Worm (Caenorhabditis elegans) whole organism, early embryonic: ENCODE results near the gene gur-4.

Source experiments
- B0310.2 ChIP-seq: sonication (generic microtip); optimal IDR thresholded peaks from 2 replicates; lab custom pipeline; 2016; ENCODE audit warnings: mild to moderate bottlenecking, missing genetic modification characterization, missing compliant biosample characterization
- F13C5.2 ChIP-seq: sonication (generic microtip); optimal IDR thresholded peaks from 2 replicates; lab custom pipeline; 2017; ENCODE audit warnings: mild to moderate bottlenecking, missing genetic modification characterization, inconsistent platforms, missing compliant biosample characterization
- ama-1 ChIP-seq: fragments of 150-350 bp; optimal IDR thresholded peaks from 2 replicates; lab custom pipeline; 2014
- ceh-36 ChIP-seq: sonication (generic microtip); optimal IDR thresholded peaks from 2 replicates; lab custom pipeline; 2016; ENCODE audit warnings: missing genetic modification characterization, inconsistent platforms, missing compliant biosample characterization
- ets-7 ChIP-seq: sonication (generic microtip); optimal IDR thresholded peaks from 2 replicates; lab custom pipeline; 2016; ENCODE audit warnings: missing genotype, missing genetic modification characterization, missing compliant biosample characterization
- hmg-4 ChIP-seq: fragments of 200-800 bp; sonication (Bioruptor generic); optimal IDR thresholded peaks from 2 replicates; lab custom pipeline; 2018; ENCODE audit warnings: mild to moderate bottlenecking, missing genetic modification characterization, missing compliant biosample characterization

DNA sequence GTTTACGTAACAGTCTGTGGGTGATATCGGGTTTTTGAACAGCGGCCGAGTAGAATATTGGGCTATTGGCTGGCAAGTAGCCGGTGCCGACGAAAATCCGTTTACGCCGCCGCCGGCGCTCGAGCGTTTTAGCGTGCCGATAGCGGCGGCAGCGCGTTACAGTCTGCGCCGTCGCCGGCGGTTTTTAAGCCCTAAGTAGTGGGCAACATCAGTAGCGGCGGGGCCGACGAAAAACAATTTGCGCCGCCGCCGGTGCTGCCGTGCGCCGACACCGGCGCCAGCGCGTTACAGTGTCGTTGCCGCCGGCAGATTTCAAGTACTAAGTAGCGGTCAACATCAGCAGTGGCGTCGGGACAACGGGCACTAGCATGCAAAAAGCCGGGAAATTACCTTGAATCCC is 8.7 kb upstream of the gur-4 start:
- no peak for TF ChIP-seq ets-7 (tag; lab: Kevin White, UChicago)
- no peak for TF ChIP-seq ceh-36 (tag; lab: Kevin White, UChicago)
- TF ChIP-seq B0310.2 (tag; lab: Kevin White, UChicago): no peak
- TF ChIP-seq F13C5.2 (tag; lab: Kevin White, UChicago): no peak
- no peak for TF ChIP-seq ama-1
- TF ChIP-seq hmg-4 (GFP tag; lab: Kevin White, UChicago): no peak
